Worm (Caenorhabditis elegans) whole organism, young adult: ENCODE data around the gene C01G10.5.

ENCODE experiments used
- B0336.3 ChIP-seq: fragments of 200-800 bp; sonication (Bioruptor generic); IDR thresholded peaks from 2 replicates; pipeline ENCODE4 v1.3.6; 2022; ENCODE audit warnings: missing genetic modification characterization, missing compliant biosample characterization
- C06A6.2 ChIP-seq: fragments of 200-800 bp; sonication (Bioruptor generic); conservative IDR thresholded peaks from 2 replicates; pipeline ENCODE4 v1.3.6; 2022; ENCODE audit warnings: missing genetic modification characterization, missing compliant biosample characterization
- F22D6.2 ChIP-seq: sonication (generic microtip); optimal IDR thresholded peaks from 2 replicates; lab custom pipeline; 2016; ENCODE audit warnings: mild to moderate bottlenecking, missing genetic modification characterization, missing compliant biosample characterization
- F23B12.7 ChIP-seq: sonication (generic microtip); optimal IDR thresholded peaks from 2 replicates; lab custom pipeline; 2017; ENCODE audit warnings: missing genetic modification characterization, mild to moderate bottlenecking, missing compliant biosample characterization, antibody characterized with exemption, moderate library complexity; ENCODE audit not compliant: insufficient read depth
- F52B5.7 ChIP-seq: sonication (generic microtip); optimal IDR thresholded peaks from 2 replicates; lab custom pipeline; 2016; ENCODE audit warnings: mild to moderate bottlenecking, missing genetic modification characterization, missing compliant biosample characterization
- F55B11.4 ChIP-seq: sonication (generic microtip); optimal IDR thresholded peaks from 2 replicates; lab custom pipeline; 2016; ENCODE audit warnings: missing compliant biosample characterization, missing genetic modification characterization, borderline replicate concordance; ENCODE audit not compliant: insufficient read depth
- Y67H2A.10 ChIP-seq: fragments of 200-800 bp; sonication (Bioruptor generic); conservative IDR thresholded peaks from 2 replicates; pipeline ENCODE4 v1.3.6; 2022; ENCODE audit warnings: missing genetic modification reagents, missing genetic modification characterization, missing compliant biosample characterization
- akir-1 ChIP-seq: fragments of 200-800 bp; sonication (Bioruptor generic); optimal IDR thresholded peaks from 2 replicates; lab custom pipeline; 2018; ENCODE audit warnings: mild to moderate bottlenecking, missing genetic modification characterization, moderate library complexity, missing compliant biosample characterization
- ccch-3 ChIP-seq: fragments of 200-800 bp; sonication (Bioruptor generic); optimal IDR thresholded peaks from 2 replicates; lab custom pipeline; 2018; ENCODE audit warnings: mild to moderate bottlenecking, missing genetic modification characterization, missing compliant biosample characterization
- ceh-27 ChIP-seq: fragments of 200-800 bp; sonication (Bioruptor generic); optimal IDR thresholded peaks from 2 replicates; lab custom pipeline; 2018; ENCODE audit warnings: mild to moderate bottlenecking, missing genetic modification characterization, moderate library complexity, missing compliant biosample characterization
- ceh-91 ChIP-seq: fragments of 200-800 bp; sonication (Bioruptor generic); IDR thresholded peaks from 2 replicates; pipeline ENCODE4 v1.3.6; 2022; ENCODE audit warnings: missing genetic modification reagents, missing genetic modification characterization, missing compliant biosample characterization
- chd-7 ChIP-seq: sonication (generic microtip); optimal IDR thresholded peaks from 2 replicates; lab custom pipeline; 2016; ENCODE audit warnings: mild to moderate bottlenecking, missing genetic modification characterization, moderate library complexity, missing compliant biosample characterization
- dox-1 ChIP-seq: fragments of 200-800 bp; sonication (Bioruptor generic); IDR thresholded peaks from 2 replicates; pipeline ENCODE4 v1.3.6; 2022; ENCODE audit warnings: missing genetic modification reagents, missing genetic modification characterization, missing compliant biosample characterization
- dpl-1 ChIP-seq: fragments of 150-350 bp; optimal IDR thresholded peaks from 2 replicates; lab custom pipeline; 2014; ENCODE audit warnings: missing biosample characterization, missing genetic modification reagents, missing genetic modification characterization
- efl-1 ChIP-seq: fragments of 150-350 bp; optimal IDR thresholded peaks from 2 replicates; lab custom pipeline; 2014; ENCODE audit warnings: missing biosample characterization, missing genetic modification reagents, missing genetic modification characterization
- egl-44 ChIP-seq: fragments of 200-800 bp; sonication (Bioruptor generic); IDR thresholded peaks from 2 replicates; pipeline ENCODE4 v1.3.6; 2022; ENCODE audit warnings: missing genetic modification reagents, missing genetic modification characterization, missing compliant biosample characterization
- egrh-3 ChIP-seq: fragments of 200-800 bp; sonication (Bioruptor generic); IDR thresholded peaks from 2 replicates; pipeline ENCODE4 v1.3.6; 2022; ENCODE audit warnings: missing genetic modification reagents, missing genetic modification characterization, missing compliant biosample characterization
- fkh-3 ChIP-seq: sonication (generic microtip); optimal IDR thresholded peaks from 2 replicates; lab custom pipeline; 2016; ENCODE audit warnings: mild to moderate bottlenecking, missing genetic modification characterization, missing compliant biosample characterization
- gei-17 ChIP-seq: fragments of 200-800 bp; sonication (Bioruptor generic); optimal IDR thresholded peaks from 2 replicates; lab custom pipeline; 2018; ENCODE audit warnings: mild to moderate bottlenecking, missing genetic modification characterization, missing compliant biosample characterization
- hmg-20 ChIP-seq: fragments of 200-800 bp; sonication (Bioruptor generic); IDR thresholded peaks from 2 replicates; pipeline ENCODE4 v1.3.6; 2022; ENCODE audit warnings: missing genetic modification reagents, missing genetic modification characterization, missing compliant biosample characterization
- hsf-1 ChIP-seq: fragments of 200-800 bp; sonication (Bioruptor generic); IDR thresholded peaks from 2 replicates; pipeline ENCODE4 v1.3.6; 2022; ENCODE audit warnings: missing genetic modification reagents, missing genetic modification characterization, missing compliant biosample characterization
- lin-26 ChIP-seq: fragments of 200-800 bp; sonication (Bioruptor generic); IDR thresholded peaks from 2 replicates; pipeline ENCODE4 v1.3.6; 2022; ENCODE audit warnings: missing genetic modification reagents, missing genetic modification characterization, missing compliant biosample characterization
- lin-54 ChIP-seq: fragments of 200-800 bp; sonication (Bioruptor generic); optimal IDR thresholded peaks from 2 replicates; lab custom pipeline; 2018; ENCODE audit warnings: mild to moderate bottlenecking, missing genetic modification characterization, missing compliant biosample characterization
- lsy-27 ChIP-seq: sonication (generic microtip); optimal IDR thresholded peaks from 2 replicates; lab custom pipeline; 2017; ENCODE audit warnings: missing genetic modification characterization, mild to moderate bottlenecking, missing compliant biosample characterization, antibody characterized with exemption, missing genotype, borderline replicate concordance; ENCODE audit not compliant: insufficient read depth
- madf-6 ChIP-seq: fragments of 200-800 bp; sonication (Bioruptor generic); IDR thresholded peaks from 2 replicates; pipeline ENCODE4 v1.3.6; 2022; ENCODE audit warnings: missing genetic modification reagents, missing genetic modification characterization, missing compliant biosample characterization
- madf-8 ChIP-seq: fragments of 200-800 bp; sonication (Bioruptor generic); conservative IDR thresholded peaks from 2 replicates; pipeline ENCODE4 v1.3.6; 2022; ENCODE audit warnings: missing genetic modification reagents, missing genetic modification characterization, missing compliant biosample characterization
- nfyb-1 ChIP-seq: fragments of 200-800 bp; sonication (Bioruptor generic); IDR thresholded peaks from 2 replicates; pipeline ENCODE4 v1.3.6; 2022; ENCODE audit warnings: missing genetic modification reagents, missing genetic modification characterization, missing compliant biosample characterization
- nhr-27 ChIP-seq: fragments of 200-800 bp; sonication (Bioruptor generic); optimal IDR thresholded peaks from 2 replicates; lab custom pipeline; 2018; ENCODE audit warnings: mild to moderate bottlenecking, missing genetic modification characterization, moderate library complexity, missing compliant biosample characterization
- nhr-90 ChIP-seq: sonication (generic microtip); optimal IDR thresholded peaks from 2 replicates; lab custom pipeline; 2016; ENCODE audit warnings: missing genotype, mild to moderate bottlenecking, missing genetic modification characterization, missing compliant biosample characterization
- pha-4 ChIP-seq: fragments of 150-350 bp; sonication (generic microtip); optimal IDR thresholded peaks from 2 replicates; lab custom pipeline; 2014; ENCODE audit warnings: missing biosample characterization, missing genetic modification reagents, missing genetic modification characterization
- rec-8 ChIP-seq, 2 experiments: sonication (generic microtip); optimal IDR thresholded peaks; 2 replicates each; lab custom pipeline; 2016; ENCODE audit warnings: mild to moderate bottlenecking in 2 of 2, missing genetic modification characterization in 2 of 2, missing genetic modification reagents in 2 of 2, missing genotype in 2 of 2, missing biosample characterization in 1 of 2, missing compliant biosample characterization in 1 of 2, moderate library complexity in 1 of 2
- repo-1 ChIP-seq: sonication (generic microtip); optimal IDR thresholded peaks from 2 replicates; lab custom pipeline; 2017; ENCODE audit warnings: mild to moderate bottlenecking, missing genetic modification characterization, missing compliant biosample characterization
- sea-2 ChIP-seq: fragments of 200-800 bp; sonication (Bioruptor generic); IDR thresholded peaks from 2 replicates; pipeline ENCODE4 v1.3.6; 2022; ENCODE audit warnings: missing genetic modification characterization, missing compliant biosample characterization
- tbx-9 ChIP-seq: sonication (generic microtip); optimal IDR thresholded peaks from 2 replicates; lab custom pipeline; 2016; ENCODE audit warnings: borderline replicate concordance, missing genetic modification characterization, inconsistent platforms, missing compliant biosample characterization
- ztf-18 ChIP-seq: sonication (generic microtip); optimal IDR thresholded peaks from 2 replicates; lab custom pipeline; 2016; ENCODE audit warnings: missing genotype, mild to moderate bottlenecking, missing genetic modification characterization, missing compliant biosample characterization
- ztf-6 ChIP-seq: fragments of 200-800 bp; sonication (Bioruptor generic); IDR thresholded peaks from 2 replicates; pipeline ENCODE4 v1.3.6; 2022; ENCODE audit warnings: missing genetic modification reagents, missing genetic modification characterization, missing compliant biosample characterization

The C01G10.5 gene

DNA sequence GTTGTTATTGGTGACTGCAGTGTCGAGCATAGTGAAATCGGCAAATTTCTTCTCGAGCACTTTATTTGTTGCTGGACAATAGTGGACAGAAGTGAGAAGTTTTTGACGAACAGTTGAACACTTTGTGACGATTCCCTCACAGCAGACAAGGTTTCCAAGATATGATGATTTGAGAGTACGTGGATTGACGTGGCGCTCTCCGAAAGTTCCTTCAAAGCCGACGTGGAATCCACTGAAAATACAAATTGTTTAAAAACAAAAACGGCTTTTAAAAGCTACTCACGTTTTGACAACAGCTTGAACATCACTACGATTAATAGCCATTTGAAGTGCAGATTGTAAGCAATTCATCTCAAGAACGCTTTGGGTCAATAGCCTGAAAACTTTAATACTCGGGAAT is 30.4 kb downstream of the C01G10.5 start:
- no peak for TF ChIP-seq hmg-20
- peak; percentile 60; the same call in 1 of the 2 replicates for TF ChIP-seq lin-26 (GFP tag; lab: Robert Waterston, UW)
- TF ChIP-seq tbx-9 (tag; lab: Kevin White, UChicago): no peak
- no peak for TF ChIP-seq madf-8
- TF ChIP-seq dox-1: no peak

DNA sequence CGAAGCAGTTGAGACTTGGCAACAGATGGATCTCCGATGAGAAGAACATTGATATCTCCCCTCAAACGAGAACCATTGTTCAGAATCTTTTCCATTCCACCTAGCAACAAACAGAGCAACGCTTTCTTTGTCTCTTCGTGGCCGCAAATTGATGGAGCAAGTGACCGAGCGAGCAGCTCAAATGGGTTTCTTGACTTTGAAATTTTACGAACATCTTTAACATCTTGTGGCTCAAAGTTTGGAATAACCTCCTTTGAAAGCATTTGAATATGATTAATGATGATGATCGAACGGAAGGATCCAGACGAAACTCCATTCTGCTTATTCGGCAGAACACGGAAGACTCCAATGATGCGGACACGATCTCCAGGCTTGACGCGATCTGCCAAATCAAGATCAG is 30.9 kb downstream of the C01G10.5 start:
- no peak for TF ChIP-seq F55B11.4 (tag; lab: Kevin White, UChicago)
- no peak for TF ChIP-seq pha-4 (tag; lab: Kevin White, UChicago)
- TF ChIP-seq akir-1 (GFP tag; lab: Kevin White, UChicago): no peak
- no peak for TF ChIP-seq egl-44 (GFP tag; lab: Robert Waterston, UW)
- no peak for TF ChIP-seq sea-2 (GFP tag; lab: Robert Waterston, UW)
- no peak for TF ChIP-seq ceh-27
- TF ChIP-seq nfyb-1: no peak
- no peak for TF ChIP-seq rec-8 (tag; optimal IDR thresholded peaks at IDR 0.05; lab: Kevin White, UChicago)
- no peak for TF ChIP-seq gei-17 (GFP tag; lab: Kevin White, UChicago)
- TF ChIP-seq, all 124 proteins: peak for 0

ce11 chrV:15057724-15058123 is 31.6 kb downstream of the C01G10.5 start:
- no peak for TF ChIP-seq F55B11.4 (tag; lab: Kevin White, UChicago)
- TF ChIP-seq, all 124 proteins: peak for 0

DNA sequence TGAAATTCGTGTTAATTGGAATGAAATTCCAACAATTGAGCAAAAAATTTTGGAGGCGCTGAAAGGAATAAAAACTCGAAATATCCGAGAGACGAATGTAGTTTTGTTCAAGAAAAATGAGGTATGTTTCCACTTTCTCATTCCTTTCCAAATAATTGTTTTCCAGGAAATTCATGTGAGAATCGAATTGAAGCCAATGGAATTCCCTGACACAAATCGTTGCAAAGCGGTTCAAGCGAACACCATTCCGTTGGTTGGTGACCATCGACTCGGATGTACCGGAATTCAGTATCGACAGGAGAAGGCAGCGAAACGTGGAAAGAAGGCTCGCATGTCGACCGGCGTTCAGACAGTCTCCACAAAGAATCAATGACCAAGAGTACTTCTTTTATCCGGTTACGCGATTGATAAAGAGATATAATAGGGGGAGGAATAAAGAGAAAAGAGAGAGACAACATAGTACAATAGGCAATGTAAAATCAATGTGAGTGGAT is 32.9 kb downstream of the C01G10.5 start:
- TF ChIP-seq nhr-90 (no peak), chd-7 (tag; lab: Kevin White, UChicago) (peak; percentile 25), B0336.3 (peak; percentile 61), ceh-91 (GFP tag; lab: Robert Waterston, UW) (no peak), F22D6.2 (tag; lab: Kevin White, UChicago) (no peak), hmg-20 (no peak), ztf-18 (tag; lab: Kevin White, UChicago) (no peak), repo-1 (tag; lab: Kevin White, UChicago) (no peak), efl-1 (GFP tag; lab: Kevin White, UChicago) (no peak), egl-44 (GFP tag; lab: Robert Waterston, UW) (no peak), ztf-6 (GFP tag; lab: Robert Waterston, UW) (no peak), lsy-27 (tag; lab: Kevin White, UChicago) (no peak), Y67H2A.10 (GFP tag; lab: Robert Waterston, UW) (no peak), fkh-3 (tag; lab: Kevin White, UChicago) (no peak), lin-26 (GFP tag; lab: Robert Waterston, UW) (peak; percentile 76), dpl-1 (no peak), ccch-3 (GFP tag; lab: Kevin White, UChicago) (no peak), hsf-1 (GFP tag; lab: Robert Waterston, UW) (0 out of 2 replicates have a peak, but pooled peaks have one; percentile 53), egrh-3 (GFP tag; lab: Robert Waterston, UW) (no peak), madf-6 (GFP tag; lab: Robert Waterston, UW) (peak; percentile 59), nhr-27 (tag; lab: Kevin White, UChicago) (no peak), C06A6.2 (GFP tag; lab: Robert Waterston, UW) (no peak), lin-54 (GFP tag; lab: Kevin White, UChicago) (peak; percentile 12), F23B12.7 (tag; lab: Kevin White, UChicago) (no peak), F52B5.7 (no peak)
- TF ChIP-seq, all 124 proteins: peak for 6
